Fruit fly (Drosophila melanogaster) whole organism, embryonic: ENCODE measurements around the gene CCDC53.

Experiments
- ATbp ChIP-seq: fragments of 200-800 bp; sonication (Bioruptor generic); optimal IDR thresholded peaks from 2 replicates; lab custom pipeline; 2017; ENCODE audit warnings: missing biosample characterization, mild to moderate bottlenecking, missing genetic modification characterization, missing genetic modification reagents
- Abd-B ChIP-seq: fragments of 200-800 bp; sonication (Bioruptor generic); optimal IDR thresholded peaks from 2 replicates; lab custom pipeline; 2018; ENCODE audit warnings: missing biosample characterization, mild to moderate bottlenecking, missing genetic modification characterization, moderate library complexity
- CG1024 ChIP-seq: fragments of 200-800 bp; sonication (Bioruptor generic); IDR thresholded peaks from 2 replicates; pipeline ENCODE4 v1.3.6; 2022; ENCODE audit warnings: missing biosample characterization, missing genetic modification characterization
- CG10274 ChIP-seq: fragments of 200-800 bp; sonication (Bioruptor generic); optimal IDR thresholded peaks from 3 replicates; lab custom pipeline; 2017; ENCODE audit warnings: missing biosample characterization, mild to moderate bottlenecking, missing genetic modification characterization
- CG10565 ChIP-seq: fragments of 200-800 bp; sonication (Bioruptor generic); optimal IDR thresholded peaks from 3 replicates; lab custom pipeline; 2016; ENCODE audit warnings: missing biosample characterization, mild to moderate bottlenecking, missing genetic modification characterization
- CG10959 ChIP-seq: fragments of 200-800 bp; sonication (Bioruptor generic); IDR thresholded peaks from 2 replicates; pipeline ENCODE4 v1.3.6; 2022; ENCODE audit warnings: missing biosample characterization, missing genetic modification characterization
- CG12391 ChIP-seq: fragments of 200-800 bp; sonication (Bioruptor generic); optimal IDR thresholded peaks from 3 replicates; lab custom pipeline; 2018; ENCODE audit warnings: missing biosample characterization, mild to moderate bottlenecking, missing genetic modification characterization, moderate library complexity
- CG13424 ChIP-seq: fragments of 200-800 bp; sonication (Bioruptor generic); optimal IDR thresholded peaks from 2 replicates; lab custom pipeline; 2019; ENCODE audit warnings: missing biosample characterization, mild to moderate bottlenecking, missing genetic modification characterization, moderate library complexity
- CG14014 ChIP-seq: fragments of 200-800 bp; sonication (Bioruptor generic); IDR thresholded peaks from 2 replicates; pipeline ENCODE4 v1.3.6; 2022; ENCODE audit warnings: missing biosample characterization, missing genetic modification characterization
- CG17568 ChIP-seq: fragments of 200-800 bp; sonication (Bioruptor generic); optimal IDR thresholded peaks from 2 replicates; lab custom pipeline; 2018; ENCODE audit warnings: missing biosample characterization, mild to moderate bottlenecking, missing genetic modification characterization, moderate library complexity
- CG2712 ChIP-seq: fragments of 200-800 bp; optimal IDR thresholded peaks from 3 replicates; lab custom pipeline; 2019; ENCODE audit warnings: missing biosample characterization, mild to moderate bottlenecking, missing genetic modification characterization, moderate library complexity
- CG30431 ChIP-seq: fragments of 200-800 bp; sonication (Bioruptor generic); optimal IDR thresholded peaks from 2 replicates; lab custom pipeline; 2017; ENCODE audit warnings: missing biosample characterization, missing genetic modification characterization
- CG32767 ChIP-seq: fragments of 200-800 bp; sonication (Bioruptor generic); IDR thresholded peaks from 2 replicates; pipeline ENCODE4 v1.3.6; 2022; ENCODE audit warnings: missing biosample characterization, missing genetic modification characterization
- CG4617 ChIP-seq: fragments of 200-800 bp; sonication (Bioruptor generic); optimal IDR thresholded peaks from 3 replicates; lab custom pipeline; 2016; ENCODE audit warnings: missing biosample characterization, missing genetic modification characterization, borderline replicate concordance
- CG5180 ChIP-seq: fragments of 200-800 bp; sonication (Bioruptor generic); optimal IDR thresholded peaks from 3 replicates; lab custom pipeline; 2017; ENCODE audit warnings: missing biosample characterization, missing genetic modification characterization, mild to moderate bottlenecking, moderate library complexity, missing genetic modification reagents
- CG8944 ChIP-seq: fragments of 200-800 bp; sonication (Bioruptor generic); optimal IDR thresholded peaks from 3 replicates; lab custom pipeline; 2016; ENCODE audit warnings: missing biosample characterization, missing genetic modification characterization
- D19B ChIP-seq: fragments of 200-800 bp; sonication (Bioruptor generic); optimal IDR thresholded peaks from 2 replicates; lab custom pipeline; 2017; ENCODE audit warnings: missing biosample characterization, mild to moderate bottlenecking, missing genetic modification characterization
- Dbx ChIP-seq: fragments of 200-800 bp; sonication (Bioruptor generic); IDR thresholded peaks from 3 replicates; pipeline ENCODE4 v1.3.6; 2022; ENCODE audit warnings: missing biosample characterization, missing genetic modification characterization
- Fer2 ChIP-seq: fragments of 200-800 bp; sonication (Bioruptor generic); optimal IDR thresholded peaks from 2 replicates; lab custom pipeline; 2018; ENCODE audit warnings: missing biosample characterization, mild to moderate bottlenecking, missing genetic modification characterization, moderate library complexity
- H2.0 ChIP-seq: fragments of 200-800 bp; sonication (Bioruptor generic); IDR thresholded peaks from 2 replicates; pipeline ENCODE4 v1.3.6; 2022; ENCODE audit warnings: missing biosample characterization, missing genetic modification characterization
- Hr78 ChIP-seq, 2 experiments: fragments of 200-800 bp in 1 of 2; fragments of >200 bp in 1 of 2; sonication (Bioruptor generic) in 1 of 2; optimal IDR thresholded peaks; 2 replicates each; lab custom pipeline; 2017 to 2019; ENCODE audit warnings: missing biosample characterization in 2 of 2, missing genetic modification characterization in 2 of 2, mild to moderate bottlenecking in 1 of 2, moderate library complexity in 1 of 2
- MBD-R2 ChIP-seq: fragments of 200-800 bp; sonication (Bioruptor generic); IDR thresholded peaks from 2 replicates; pipeline ENCODE4 v1.3.6; 2022; ENCODE audit warnings: missing biosample characterization, missing genetic modification characterization
- MESR4 ChIP-seq: fragments of 200-800 bp; sonication (Bioruptor generic); optimal IDR thresholded peaks from 2 replicates; lab custom pipeline; 2018; ENCODE audit warnings: missing biosample characterization, mild to moderate bottlenecking, missing genetic modification characterization, moderate library complexity
- NK7.1 ChIP-seq: fragments of 200-800 bp; sonication (Bioruptor generic); optimal IDR thresholded peaks from 3 replicates; lab custom pipeline; 2016; ENCODE audit warnings: missing biosample characterization, missing genetic modification characterization
- Nf-YB ChIP-seq: fragments of 200-800 bp; sonication (Bioruptor generic); optimal IDR thresholded peaks from 3 replicates; lab custom pipeline; 2019; ENCODE audit warnings: missing biosample characterization, mild to moderate bottlenecking, missing genetic modification characterization, moderate library complexity
- Nf-YC ChIP-seq: fragments of 200-800 bp; optimal IDR thresholded peaks from 3 replicates; lab custom pipeline; 2019; ENCODE audit warnings: missing biosample characterization, mild to moderate bottlenecking, missing genetic modification characterization, moderate library complexity
- Optix ChIP-seq: fragments of 200-800 bp; sonication (Bioruptor generic); IDR thresholded peaks from 3 replicates; pipeline ENCODE4 v1.3.6; 2022; ENCODE audit warnings: missing biosample characterization, missing genetic modification characterization
- ase ChIP-seq: fragments of 200-800 bp; sonication (Bioruptor generic); IDR thresholded peaks from 3 replicates; pipeline ENCODE4 v1.3.6; 2022; ENCODE audit warnings: missing biosample characterization, missing genetic modification characterization
- chinmo ChIP-seq: fragments of 200-800 bp; sonication (Bioruptor generic); IDR thresholded peaks from 4 replicates; pipeline ENCODE4 v1.3.6; 2022; ENCODE audit warnings: missing biosample characterization, missing genetic modification characterization; ENCODE audit not compliant: partially characterized antibody
- dati ChIP-seq: fragments of 200-800 bp; sonication (Bioruptor generic); IDR thresholded peaks from 2 replicates; pipeline ENCODE4 v1.3.6; 2022; ENCODE audit warnings: missing biosample characterization, missing genetic modification characterization
- dmrt11E ChIP-seq: fragments of 200-800 bp; sonication (Bioruptor generic); optimal IDR thresholded peaks from 3 replicates; lab custom pipeline; 2018; ENCODE audit warnings: missing biosample characterization, mild to moderate bottlenecking, missing genetic modification characterization, moderate library complexity
- exex ChIP-seq: fragments of 200-800 bp; sonication (Bioruptor generic); optimal IDR thresholded peaks from 4 replicates; lab custom pipeline; 2018; ENCODE audit warnings: missing biosample characterization, mild to moderate bottlenecking, missing genetic modification characterization, moderate library complexity
- fd102C ChIP-seq: fragments of 200-800 bp; sonication (Bioruptor generic); optimal IDR thresholded peaks from 2 replicates; lab custom pipeline; 2018; ENCODE audit warnings: missing biosample characterization, mild to moderate bottlenecking, missing genetic modification characterization, moderate library complexity
- gcm ChIP-seq: fragments of 200-800 bp; sonication (Bioruptor generic); optimal IDR thresholded peaks from 2 replicates; lab custom pipeline; 2019; ENCODE audit warnings: missing biosample characterization, mild to moderate bottlenecking, missing genetic modification characterization, moderate library complexity
- grau ChIP-seq: fragments of 200-800 bp; optimal IDR thresholded peaks from 3 replicates; lab custom pipeline; 2019; ENCODE audit warnings: missing biosample characterization, mild to moderate bottlenecking, missing genetic modification characterization, moderate library complexity
- inv ChIP-seq: fragments of 200-800 bp; sonication (Bioruptor generic); IDR thresholded peaks from 2 replicates; pipeline ENCODE4 v1.3.6; 2022; ENCODE audit warnings: missing biosample characterization, missing genetic modification characterization; ENCODE audit not compliant: partially characterized antibody
- jigr1 ChIP-seq: fragments of 200-800 bp; sonication (Bioruptor generic); IDR thresholded peaks from 3 replicates; pipeline ENCODE4 v1.3.6; 2022; ENCODE audit warnings: missing biosample characterization, missing genetic modification characterization
- maf-S ChIP-seq: fragments of 200-800 bp; sonication (Bioruptor generic); optimal IDR thresholded peaks from 2 replicates; lab custom pipeline; 2016; ENCODE audit warnings: missing biosample characterization, missing genetic modification characterization
- mld ChIP-seq: fragments of 200-800 bp; sonication (Bioruptor generic); IDR thresholded peaks from 3 replicates; pipeline ENCODE4 v1.3.6; 2022; ENCODE audit warnings: missing biosample characterization, missing genetic modification characterization; ENCODE audit not compliant: partially characterized antibody
- org-1 ChIP-seq: fragments of 200-800 bp; sonication (Bioruptor generic); optimal IDR thresholded peaks from 2 replicates; lab custom pipeline; 2017; ENCODE audit warnings: missing biosample characterization, missing genetic modification characterization
- pros ChIP-seq: fragments of 200-800 bp; sonication (Bioruptor generic); optimal IDR thresholded peaks from 3 replicates; lab custom pipeline; 2019; ENCODE audit warnings: missing biosample characterization, mild to moderate bottlenecking, missing genetic modification characterization, moderate library complexity
- salm ChIP-seq: fragments of 200-800 bp; sonication (Bioruptor generic); optimal IDR thresholded peaks from 2 replicates; lab custom pipeline; 2018; ENCODE audit warnings: missing biosample characterization, mild to moderate bottlenecking, missing genetic modification characterization
- sqz ChIP-seq: fragments of 200-800 bp; sonication (Bioruptor generic); optimal IDR thresholded peaks from 3 replicates; lab custom pipeline; 2018; ENCODE audit warnings: missing biosample characterization, mild to moderate bottlenecking, missing genetic modification characterization
- toy ChIP-seq: fragments of 200-800 bp; sonication (Bioruptor generic); IDR thresholded peaks from 2 replicates; pipeline ENCODE4 v1.3.6; 2022; ENCODE audit warnings: missing biosample characterization, missing genetic modification characterization
- trem ChIP-seq: fragments of 200-800 bp; optimal IDR thresholded peaks from 3 replicates; lab custom pipeline; 2019; ENCODE audit warnings: missing biosample characterization, mild to moderate bottlenecking, missing genetic modification characterization, moderate library complexity
- tx ChIP-seq: fragments of 200-800 bp; sonication (Bioruptor generic); optimal IDR thresholded peaks from 2 replicates; lab custom pipeline; 2016; ENCODE audit warnings: missing biosample characterization, missing genetic modification characterization
- unc-4 ChIP-seq: fragments of 200-800 bp; sonication (Bioruptor generic); IDR thresholded peaks from 2 replicates; pipeline ENCODE4 v1.3.6; 2022; ENCODE audit warnings: missing biosample characterization, missing genetic modification characterization; ENCODE audit not compliant: partially characterized antibody
- vnd ChIP-seq: fragments of 200-800 bp; sonication (Bioruptor generic); IDR thresholded peaks from 3 replicates; pipeline ENCODE4 v1.3.6; 2022; ENCODE audit warnings: missing biosample characterization, missing genetic modification characterization; ENCODE audit not compliant: partially characterized antibody
- wor ChIP-seq: fragments of 200-800 bp; sonication (Bioruptor generic); IDR thresholded peaks from 2 replicates; pipeline ENCODE4 v1.3.6; 2022; ENCODE audit warnings: missing biosample characterization, missing genetic modification characterization

The CCDC53 gene

DNA sequence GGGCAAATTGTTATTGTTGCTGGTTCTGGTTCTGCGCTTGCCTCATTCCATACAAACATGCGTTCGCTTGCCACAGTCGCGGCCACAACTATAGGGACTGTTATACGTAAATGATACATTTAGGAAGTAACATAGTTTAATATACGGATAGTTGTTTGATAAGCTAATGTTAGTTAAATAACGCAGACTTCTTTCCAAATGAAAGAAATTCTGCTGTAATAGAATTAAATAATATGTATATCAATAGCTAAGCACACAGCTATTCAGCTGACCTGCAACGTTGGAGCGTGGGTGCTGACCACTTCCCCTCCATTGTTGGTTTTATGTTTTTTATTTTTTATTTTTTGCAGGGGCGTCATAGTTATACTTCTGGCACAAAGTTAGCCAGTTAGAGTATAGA is 6.2 kb upstream of the CCDC53 start (continued):
- TF ChIP-seq MBD-R2 (GFP tag; lab: Robert Waterston, UW) (0 out of 2 replicates have a peak, but pooled peaks have one; percentile 25), CG10565 (GFP tag; lab: Kevin White, UChicago) (no peak), Nf-YC (peak; percentile 32), exex (tag; lab: Kevin White, UChicago) (no peak), trem (tag; lab: Kevin White, UChicago) (peak; percentile 34), pros (GFP tag; lab: Kevin White, UChicago) (no peak), CG1024 (GFP tag; lab: Robert Waterston, UW) (peak; percentile 24; the same call in 1 of the 2 replicates), H2.0 (peak; percentile 55; the same call in 1 of the 2 replicates), D19B (GFP tag; lab: Kevin White, UChicago) (peak; percentile 34), vnd (GFP tag; lab: Robert Waterston, UW) (no peak), CG12391 (tag; lab: Kevin White, UChicago) (peak; percentile 66), CG2712 (tag; lab: Kevin White, UChicago) (peak; percentile 67), unc-4 (GFP tag; lab: Robert Waterston, UW) (no peak), CG14014 (peak; percentile 68), Nf-YB (GFP tag; lab: Kevin White, UChicago) (peak; percentile 15), ase (GFP tag; lab: Robert Waterston, UW) (peak; percentile 26; the same call in 1 of the 3 replicates), Fer2 (tag; lab: Kevin White, UChicago) (no peak), dmrt11E (peak; percentile 44), grau (peak; percentile 68), Dbx (GFP tag; lab: Robert Waterston, UW) (peak; percentile 46; the same call in 1 of the 3 replicates), fd102C (GFP tag; lab: Kevin White, UChicago) (no peak), Optix (GFP tag; lab: Robert Waterston, UW) (0 out of 3 replicates have a peak, but pooled peaks have one; percentile 13), Abd-B (peak; percentile 11), CG17568 (GFP tag; lab: Kevin White, UChicago) (peak; percentile 43), CG32767 (GFP tag; lab: Robert Waterston, UW) (peak; percentile 72), salm (tag; lab: Kevin White, UChicago) (no peak), NK7.1 (no peak), maf-S (peak; percentile 5), gcm (peak; percentile 61), CG13424 (tag; lab: Kevin White, UChicago) (peak; percentile 56), wor (GFP tag; lab: Robert Waterston, UW) (no peak; the same call in 1 of the 2 replicates), CG10959 (peak; percentile 37; the same call in 1 of the 2 replicates), MESR4 (GFP tag; lab: Kevin White, UChicago) (no peak), tx (peak; percentile 8), dati (GFP tag; lab: Robert Waterston, UW) (no peak), Hr78 (GFP tag; optimal IDR thresholded peaks at IDR 0.05; lab: Kevin White, UChicago) (no peak), toy (GFP tag; lab: Robert Waterston, UW) (no peak), CG8944 (GFP tag; lab: Kevin White, UChicago) (no peak), inv (no peak), CG30431 (GFP tag; lab: Kevin White, UChicago) (peak; percentile 4), mld (GFP tag; lab: Robert Waterston, UW) (no peak), sqz (GFP tag; lab: Kevin White, UChicago) (peak; percentile 6), CG10274 (GFP tag; lab: Kevin White, UChicago) (peak; percentile 10), jigr1 (no peak), chinmo (GFP tag; lab: Robert Waterston, UW) (no peak), CG5180 (no peak), org-1 (GFP tag; lab: Kevin White, UChicago) (peak; percentile 49), CG4617 (GFP tag; lab: Kevin White, UChicago) (no peak), ATbp (GFP tag; lab: Kevin White, UChicago) (peak; percentile 46)
